Worm (Caenorhabditis elegans) whole organism, L3 larva: ENCODE measurements around the gene str-139.

Source experiments
- R02D3.7 ChIP-seq: fragments of 150-350 bp; optimal IDR thresholded peaks from 2 replicates; lab custom pipeline; 2014; ENCODE audit warnings: missing biosample characterization, missing genetic modification characterization
- ZK546.5 ChIP-seq: sonication (generic microtip); optimal IDR thresholded peaks from 2 replicates; lab custom pipeline; 2017; ENCODE audit warnings: missing biosample characterization, missing genetic modification characterization
- aly-2 ChIP-seq: fragments of 150-350 bp; optimal IDR thresholded peaks from 2 replicates; lab custom pipeline; 2014; ENCODE audit warnings: missing biosample characterization, missing genetic modification characterization
- ceh-16 ChIP-seq: sonication (generic microtip); optimal IDR thresholded peaks from 2 replicates; lab custom pipeline; 2017; ENCODE audit warnings: missing biosample characterization, missing genetic modification characterization
- ceh-28 ChIP-seq: fragments of 150-350 bp; optimal IDR thresholded peaks from 2 replicates; lab custom pipeline; 2014; ENCODE audit warnings: missing biosample characterization, missing genetic modification reagents, missing genetic modification characterization
- ceh-9 ChIP-seq: sonication (generic microtip); optimal IDR thresholded peaks from 2 replicates; lab custom pipeline; 2018; ENCODE audit warnings: missing biosample characterization, missing genetic modification characterization
- daf-12 ChIP-seq: fragments of 150-350 bp; optimal IDR thresholded peaks from 2 replicates; lab custom pipeline; 2014; ENCODE audit warnings: missing biosample characterization, missing genetic modification reagents, missing genetic modification characterization
- egl-27 ChIP-seq: sonication (generic microtip); optimal IDR thresholded peaks from 4 replicates; lab custom pipeline; 2017; ENCODE audit warnings: missing biosample characterization, missing genetic modification reagents, missing genetic modification characterization
- elt-3 ChIP-seq, 3 experiments: fragments of 150-350 bp in 1 of 3; sonication (generic microtip) in 2 of 3; optimal IDR thresholded peaks; 2 replicates in 2 of 3; 4 replicates in 1 of 3; lab custom pipeline; 2014 to 2017; ENCODE audit warnings: missing biosample characterization in 3 of 3, missing genetic modification characterization in 3 of 3
- fkh-10 ChIP-seq: sonication (generic microtip); optimal IDR thresholded peaks from 2 replicates; lab custom pipeline; 2017; ENCODE audit warnings: missing biosample characterization, missing genetic modification reagents, missing genetic modification characterization
- fkh-2 ChIP-seq: fragments of 150-350 bp; optimal IDR thresholded peaks from 2 replicates; lab custom pipeline; 2014; ENCODE audit warnings: missing biosample characterization, missing genetic modification reagents, missing genetic modification characterization
- fos-1 ChIP-seq: fragments of 150-350 bp; optimal IDR thresholded peaks from 2 replicates; lab custom pipeline; 2014; ENCODE audit warnings: missing biosample characterization, missing genetic modification characterization
- hmg-11 ChIP-seq: sonication (generic microtip); optimal IDR thresholded peaks from 2 replicates; lab custom pipeline; 2016; ENCODE audit warnings: missing genetic modification characterization, missing compliant biosample characterization
- jun-1 ChIP-seq: fragments of 150-350 bp; optimal IDR thresholded peaks from 2 replicates; lab custom pipeline; 2014; ENCODE audit warnings: missing biosample characterization, missing genetic modification reagents, missing genetic modification characterization
- lin-15B ChIP-seq: fragments of 150-350 bp; optimal IDR thresholded peaks from 2 replicates; lab custom pipeline; 2014; ENCODE audit warnings: missing biosample characterization, missing genetic modification characterization
- lin-39 ChIP-seq: fragments of 150-350 bp; optimal IDR thresholded peaks from 2 replicates; lab custom pipeline; 2018; ENCODE audit warnings: missing biosample characterization, missing genetic modification reagents, missing genetic modification characterization
- lsy-12 ChIP-seq: sonication (generic microtip); optimal IDR thresholded peaks from 2 replicates; lab custom pipeline; 2016; ENCODE audit warnings: mild to moderate bottlenecking, missing genetic modification characterization, missing compliant biosample characterization
- mdl-1 ChIP-seq: fragments of 150-350 bp; optimal IDR thresholded peaks from 2 replicates; lab custom pipeline; 2014; ENCODE audit warnings: missing biosample characterization, missing genetic modification characterization
- nfya-1 ChIP-seq: sonication (generic microtip); optimal IDR thresholded peaks from 2 replicates; lab custom pipeline; 2017; ENCODE audit warnings: missing genetic modification characterization, mild to moderate bottlenecking, missing compliant biosample characterization, antibody characterized with exemption, moderate library complexity; ENCODE audit not compliant: insufficient read depth
- nhr-11 ChIP-seq: fragments of 150-350 bp; optimal IDR thresholded peaks from 2 replicates; lab custom pipeline; 2014; ENCODE audit warnings: missing biosample characterization, missing genetic modification characterization
- nhr-23 ChIP-seq: fragments of 150-350 bp; optimal IDR thresholded peaks from 2 replicates; lab custom pipeline; 2014; ENCODE audit warnings: missing biosample characterization, missing genetic modification reagents, missing genetic modification characterization
- nhr-237 ChIP-seq: fragments of 150-350 bp; optimal IDR thresholded peaks from 2 replicates; lab custom pipeline; 2014; ENCODE audit warnings: missing biosample characterization, missing genetic modification characterization
- nhr-25 ChIP-seq: sonication (generic microtip); optimal IDR thresholded peaks from 2 replicates; lab custom pipeline; 2017; ENCODE audit warnings: missing biosample characterization, missing genetic modification characterization
- nhr-28 ChIP-seq: fragments of 150-350 bp; optimal IDR thresholded peaks from 2 replicates; lab custom pipeline; 2014; ENCODE audit warnings: missing biosample characterization, missing genetic modification characterization
- nhr-43 ChIP-seq: sonication (generic microtip); optimal IDR thresholded peaks from 2 replicates; lab custom pipeline; 2016; ENCODE audit warnings: mild to moderate bottlenecking, missing genetic modification characterization, missing compliant biosample characterization; ENCODE audit not compliant: poor library complexity, severe bottlenecking
- nhr-67 ChIP-seq: fragments of 150-350 bp; optimal IDR thresholded peaks from 2 replicates; lab custom pipeline; 2014; ENCODE audit warnings: missing biosample characterization, missing genetic modification characterization
- nhr-76 ChIP-seq: fragments of 150-350 bp; sonication (generic microtip); optimal IDR thresholded peaks from 5 replicates; lab custom pipeline; 2014; ENCODE audit warnings: missing biosample characterization, missing genetic modification characterization
- nhr-77 ChIP-seq: fragments of 150-350 bp; optimal IDR thresholded peaks from 2 replicates; lab custom pipeline; 2014; ENCODE audit warnings: missing biosample characterization, missing genetic modification characterization
- pha-4 ChIP-seq: fragments of 150-350 bp; optimal IDR thresholded peaks from 2 replicates; lab custom pipeline; 2014; ENCODE audit warnings: missing biosample characterization, missing genetic modification reagents, missing genetic modification characterization
- sea-2 ChIP-seq: fragments of 150-350 bp; sonication (generic microtip); optimal IDR thresholded peaks from 4 replicates; lab custom pipeline; 2014; ENCODE audit warnings: missing biosample characterization, missing genetic modification reagents, missing genetic modification characterization
- snpc-4 ChIP-seq: fragments of 150-350 bp; optimal IDR thresholded peaks from 2 replicates; lab custom pipeline; 2014; ENCODE audit warnings: missing biosample characterization, missing genetic modification characterization
- tbx-2 ChIP-seq: sonication (generic microtip); optimal IDR thresholded peaks from 2 replicates; lab custom pipeline; 2016; ENCODE audit warnings: mild to moderate bottlenecking, missing genetic modification characterization, missing compliant biosample characterization
- unc-39 ChIP-seq: sonication (generic microtip); optimal IDR thresholded peaks from 4 replicates; lab custom pipeline; 2017; ENCODE audit warnings: missing biosample characterization, missing genetic modification characterization
- unc-62 ChIP-seq: fragments of 150-350 bp; sonication (generic microtip); optimal IDR thresholded peaks from 4 replicates; lab custom pipeline; 2014; ENCODE audit warnings: missing biosample characterization, missing genetic modification reagents, missing genetic modification characterization
- ztf-11 ChIP-seq: fragments of 150-350 bp; optimal IDR thresholded peaks from 2 replicates; lab custom pipeline; 2014; ENCODE audit warnings: missing biosample characterization, missing genetic modification characterization

The str-139 gene

DNA sequence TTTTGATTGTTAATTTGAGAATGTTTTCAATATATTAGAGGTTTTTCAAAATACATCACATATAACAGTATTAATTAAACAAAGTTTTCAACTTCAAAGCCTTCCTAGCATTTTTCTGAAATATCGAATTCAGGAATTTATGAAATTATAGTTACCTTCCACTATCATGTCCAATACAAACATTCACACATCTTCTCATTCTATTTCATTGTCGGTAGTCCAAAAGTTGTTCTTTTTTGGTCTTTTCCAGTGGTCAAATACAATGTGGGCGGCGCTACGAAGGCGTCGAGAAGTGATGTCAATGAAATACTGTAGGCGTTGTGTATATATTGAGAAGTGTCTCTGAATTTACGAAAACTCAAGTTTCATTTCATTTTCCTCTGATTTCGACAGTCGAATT is 13.7 kb upstream of the str-139 start, which contains the start of gene catp-3:
catp-3 (plus strand) TSS at position 301 of the 400 bp plus-strand sequence.
- TF ChIP-seq egl-27 (tag; lab: Kevin White, UChicago): no peak
- TF ChIP-seq snpc-4 (tag; lab: Kevin White, UChicago): no peak
- TF ChIP-seq tbx-2 (tag; lab: Kevin White, UChicago): no peak
- TF ChIP-seq pha-4: no peak
- no peak for TF ChIP-seq unc-39 (tag; lab: Kevin White, UChicago)
- no peak for TF ChIP-seq sea-2 (GFP tag; lab: Kevin White, UChicago)
- TF ChIP-seq nhr-67 (tag; lab: Kevin White, UChicago): no peak
- TF ChIP-seq nhr-23 (tag; lab: Kevin White, UChicago): no peak
- TF ChIP-seq nhr-11: no peak
- TF ChIP-seq fkh-10: no peak

DNA sequence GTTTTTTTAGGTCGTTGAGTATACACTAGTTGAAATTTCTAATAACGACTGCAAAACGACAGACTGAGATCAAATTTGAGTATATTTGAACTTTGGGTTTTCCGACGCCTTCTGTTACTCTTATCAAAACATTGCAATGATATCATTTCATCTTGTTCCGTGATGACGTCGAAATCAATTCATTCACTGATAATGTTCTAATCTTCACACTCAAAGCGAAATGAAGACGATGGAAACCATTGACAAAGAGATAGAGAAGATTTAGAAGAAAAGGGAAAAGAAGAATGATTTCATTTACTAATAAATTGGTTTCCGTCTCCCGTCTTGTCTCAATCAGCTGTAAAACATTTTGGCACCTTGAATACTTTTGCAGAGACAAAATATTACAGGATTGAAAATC is 11.2 kb upstream of the str-139 start:
- peak; percentile 62 for TF ChIP-seq nhr-23 (tag; lab: Kevin White, UChicago)
- TF ChIP-seq elt-3 (tag; optimal IDR thresholded peaks at IDR 0.05; lab: Kevin White, UChicago): peak; percentile 36 to 82 (median 53)
- peak; percentile 48 for TF ChIP-seq nhr-43 (tag; lab: Kevin White, UChicago)
- peak; percentile 39 for TF ChIP-seq egl-27 (tag; lab: Kevin White, UChicago)
- TF ChIP-seq ceh-28 (tag; lab: Kevin White, UChicago): peak; percentile 40
- TF ChIP-seq mdl-1 (tag; lab: Kevin White, UChicago): no peak
- TF ChIP-seq fos-1 (tag; lab: Kevin White, UChicago): no peak
- TF ChIP-seq nhr-76: no peak
- peak; percentile 26 for TF ChIP-seq nhr-25 (tag; lab: Kevin White, UChicago)

DNA sequence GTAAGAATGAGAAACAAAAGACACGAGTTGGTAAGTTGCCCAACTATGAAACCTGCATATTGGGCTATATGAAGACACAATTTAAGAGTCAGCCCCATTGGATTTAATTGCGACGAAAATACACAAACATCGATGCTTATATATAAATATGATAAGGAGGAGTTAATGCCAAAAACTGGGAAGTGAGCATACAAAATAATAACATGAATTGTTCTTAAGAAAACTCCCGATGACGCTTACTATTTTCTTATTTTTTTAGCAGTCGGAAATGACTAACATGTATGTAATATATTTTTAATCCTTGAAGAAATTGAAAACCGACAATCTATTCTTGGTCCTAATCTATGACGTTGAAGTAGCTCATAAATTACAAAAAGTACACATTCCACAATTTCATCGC is 10.1 kb upstream of the str-139 start, which contains the start of gene str-144:
str-144 (minus strand) TSS at position 101 of the 400 bp plus-strand sequence.
- TF ChIP-seq hmg-11 (tag; lab: Kevin White, UChicago): no peak
- TF ChIP-seq lsy-12 (tag; lab: Kevin White, UChicago): no peak
- TF ChIP-seq jun-1 (tag; lab: Kevin White, UChicago): no peak
- TF ChIP-seq nhr-11: no peak
- no peak for TF ChIP-seq daf-12
- no peak for TF ChIP-seq snpc-4 (tag; lab: Kevin White, UChicago)
- TF ChIP-seq fkh-10: no peak
- no peak for TF ChIP-seq fkh-2 (tag; lab: Kevin White, UChicago)
- TF ChIP-seq pha-4: no peak
- TF ChIP-seq nhr-43 (tag; lab: Kevin White, UChicago): no peak
- TF ChIP-seq nhr-237 (tag; lab: Kevin White, UChicago): no peak
- TF ChIP-seq egl-27 (tag; lab: Kevin White, UChicago): no peak
- TF ChIP-seq lin-39 (tag; lab: Kevin White, UChicago): no peak
- TF ChIP-seq ZK546.5: no peak
- no peak for TF ChIP-seq nhr-76
- no peak for TF ChIP-seq unc-39 (tag; lab: Kevin White, UChicago)
- TF ChIP-seq ztf-11: no peak
- no peak for TF ChIP-seq ceh-9 (tag; lab: Kevin White, UChicago)
- no peak for TF ChIP-seq nhr-67 (tag; lab: Kevin White, UChicago)
- no peak for TF ChIP-seq nhr-28

DNA sequence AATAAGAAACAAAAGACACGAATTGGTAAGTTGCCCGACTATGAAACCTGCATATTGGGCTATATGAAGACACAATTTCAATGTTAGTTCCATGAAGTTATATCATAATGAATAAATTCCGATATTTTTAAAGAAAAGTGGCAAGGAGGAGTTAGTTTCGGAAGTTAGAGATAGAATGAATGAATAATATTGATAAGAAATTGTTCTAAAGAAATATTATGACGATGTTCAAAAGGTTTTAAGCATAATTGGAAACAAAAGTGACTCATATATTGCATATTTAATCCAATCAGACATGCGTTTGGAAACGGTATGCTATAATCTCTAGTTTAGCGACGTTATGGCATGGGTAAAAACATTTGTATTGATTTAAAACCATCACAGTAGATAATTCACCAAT is 7.7 kb upstream of the str-139 start, which contains the start of gene str-143:
str-143 (minus strand) TSS at position 101 of the 400 bp plus-strand sequence.
- TF ChIP-seq nhr-237 (tag; lab: Kevin White, UChicago) (no peak), fos-1 (tag; lab: Kevin White, UChicago) (no peak), unc-62 (no peak), nhr-76 (no peak), fkh-10 (no peak), jun-1 (tag; lab: Kevin White, UChicago) (no peak), nfya-1 (tag; lab: Kevin White, UChicago) (no peak), lin-15B (tag; lab: Kevin White, UChicago) (no peak), aly-2 (no peak), lsy-12 (tag; lab: Kevin White, UChicago) (no peak), R02D3.7 (tag; lab: Kevin White, UChicago) (no peak), unc-39 (tag; lab: Kevin White, UChicago) (no peak)

DNA sequence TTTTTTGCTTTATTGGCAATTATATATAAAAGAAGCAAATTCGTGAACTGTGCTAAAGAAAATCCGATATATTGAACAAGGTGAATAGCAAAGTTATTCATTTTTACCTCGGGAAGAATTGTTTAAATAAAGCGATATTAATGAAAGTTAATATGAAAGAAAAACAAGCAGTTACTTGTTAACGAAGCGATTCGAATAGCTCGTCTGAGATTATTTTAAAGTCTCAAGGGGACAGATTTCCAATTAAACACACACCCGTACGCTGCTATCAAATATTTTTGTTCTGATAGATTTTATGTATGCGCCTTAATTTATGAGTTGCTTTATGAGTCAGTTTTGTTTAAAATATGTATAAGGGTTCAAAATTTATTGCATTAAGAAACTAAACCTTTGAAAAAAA is 5.8 kb upstream of the str-139 start, which contains the start of gene str-140:
str-140 (minus strand) TSS at position 101 of the 400 bp plus-strand sequence.
- no peak for TF ChIP-seq ceh-28 (tag; lab: Kevin White, UChicago)
- TF ChIP-seq fkh-2 (tag; lab: Kevin White, UChicago): no peak
- no peak for TF ChIP-seq ceh-16
- TF ChIP-seq nhr-77 (tag; lab: Kevin White, UChicago): no peak
- TF ChIP-seq nhr-76: no peak
- no peak for TF ChIP-seq lin-15B (tag; lab: Kevin White, UChicago)
- TF ChIP-seq lin-39 (tag; lab: Kevin White, UChicago): no peak
